Worm (Caenorhabditis elegans) whole organism, midembryonic: ENCODE data around the gene W03B1.9.

ENCODE experiments used
- T22C8.4 ChIP-seq: fragments of 200-800 bp; sonication (Bioruptor generic); IDR thresholded peaks from 2 replicates; pipeline ENCODE4 v1.3.6; 2022; ENCODE audit warnings: missing genetic modification characterization, missing compliant biosample characterization
- cog-1 ChIP-seq: sonication (generic microtip); optimal IDR thresholded peaks from 2 replicates; lab custom pipeline; 2016; ENCODE audit warnings: missing genetic modification characterization, missing compliant biosample characterization
- flt-1 ChIP-seq: fragments of 200-800 bp; sonication (Bioruptor generic); IDR thresholded peaks from 2 replicates; pipeline ENCODE4 v1.3.6; 2022; ENCODE audit warnings: missing genetic modification characterization, missing compliant biosample characterization
- klf-2 ChIP-seq: fragments of 200-800 bp; sonication (Bioruptor generic); conservative IDR thresholded peaks from 2 replicates; pipeline ENCODE4 v1.3.6; 2022; ENCODE audit warnings: missing genetic modification reagents, missing genetic modification characterization, missing compliant biosample characterization
- med-1 ChIP-seq: sonication (generic microtip); optimal IDR thresholded peaks from 2 replicates; lab custom pipeline; 2017; ENCODE audit warnings: missing genetic modification characterization, mild to moderate bottlenecking, missing compliant biosample characterization, antibody characterized with exemption, missing genetic modification reagents; ENCODE audit not compliant: insufficient read depth
- ref-1 ChIP-seq: fragments of 200-800 bp; sonication (Bioruptor generic); conservative IDR thresholded peaks from 2 replicates; pipeline ENCODE4 v1.3.6; 2022; ENCODE audit warnings: missing genetic modification reagents, missing genetic modification characterization, missing compliant biosample characterization
- tab-1 ChIP-seq: fragments of 200-800 bp; sonication (Bioruptor generic); IDR thresholded peaks from 2 replicates; pipeline ENCODE4 v1.3.6; 2022; ENCODE audit warnings: missing genetic modification characterization, missing compliant biosample characterization
- ztf-23 ChIP-seq: fragments of 200-800 bp; sonication (Bioruptor generic); IDR thresholded peaks from 2 replicates; pipeline ENCODE4 v1.3.6; 2022; ENCODE audit warnings: missing genetic modification reagents, missing genetic modification characterization, missing compliant biosample characterization
- ztf-29 ChIP-seq: fragments of 200-800 bp; sonication (Bioruptor generic); IDR thresholded peaks from 2 replicates; pipeline ENCODE4 v1.3.6; 2022; ENCODE audit warnings: missing genetic modification reagents, missing genetic modification characterization, missing compliant biosample characterization

The W03B1.9 gene

ce11 chrIV:4397111-4397510 lies 40.3 kb upstream of the W03B1.9 start:
- no peak for TF ChIP-seq flt-1 (GFP tag; lab: Robert Waterston, UW)
- TF ChIP-seq ztf-29 (GFP tag; lab: Robert Waterston, UW) = no peak
- no peak for TF ChIP-seq ref-1 (GFP tag; lab: Robert Waterston, UW)
- no peak for TF ChIP-seq med-1 (GFP tag; lab: Kevin White, UChicago)
- no peak for TF ChIP-seq tab-1 (GFP tag; lab: Robert Waterston, UW)

- TF ChIP-seq ref-1 (GFP tag; lab: Robert Waterston, UW) (no peak), klf-2 (GFP tag; lab: Robert Waterston, UW) (no peak), med-1 (GFP tag; lab: Kevin White, UChicago) (no peak), T22C8.4 (no peak), cog-1 (tag; lab: Kevin White, UChicago) (no peak), ztf-29 (GFP tag; lab: Robert Waterston, UW) (no peak), ztf-23 (GFP tag; lab: Robert Waterston, UW) (no peak), flt-1 (GFP tag; lab: Robert Waterston, UW) (no peak), tab-1 (GFP tag; lab: Robert Waterston, UW) (no peak)
Observed at ce11 chrIV:4396052-4396821, 39.5 kb upstream of the W03B1.9 start.

- TF ChIP-seq ref-1 (GFP tag; lab: Robert Waterston, UW) (no peak), flt-1 (GFP tag; lab: Robert Waterston, UW) (no peak), ztf-23 (GFP tag; lab: Robert Waterston, UW) (no peak), klf-2 (GFP tag; lab: Robert Waterston, UW) (no peak), med-1 (GFP tag; lab: Kevin White, UChicago) (no peak), ztf-29 (GFP tag; lab: Robert Waterston, UW) (no peak), cog-1 (tag; lab: Kevin White, UChicago) (no peak), T22C8.4 (no peak), tab-1 (GFP tag; lab: Robert Waterston, UW) (no peak)
Observed at ce11 chrIV:4395555-4395954, 38.8 kb upstream of the W03B1.9 start.

- TF ChIP-seq ztf-29 (GFP tag; lab: Robert Waterston, UW) = no peak
- no peak for TF ChIP-seq T22C8.4
- TF ChIP-seq tab-1 (GFP tag; lab: Robert Waterston, UW) = no peak
- no peak for TF ChIP-seq klf-2 (GFP tag; lab: Robert Waterston, UW)
- no peak for TF ChIP-seq flt-1 (GFP tag; lab: Robert Waterston, UW)
- TF ChIP-seq cog-1 (tag; lab: Kevin White, UChicago) = no peak
- TF ChIP-seq med-1 (GFP tag; lab: Kevin White, UChicago) = no peak
- TF ChIP-seq ztf-23 (GFP tag; lab: Robert Waterston, UW) = no peak
- no peak for TF ChIP-seq ref-1 (GFP tag; lab: Robert Waterston, UW)
Observed at ce11 chrIV:4393942-4394460, 37.2 kb upstream of the W03B1.9 start, which contains the start of gene ell-1. Gene ell-1 (plus strand): TSS chrIV:4394410.

- TF ChIP-seq ztf-29 (GFP tag; lab: Robert Waterston, UW) (no peak), tab-1 (GFP tag; lab: Robert Waterston, UW) (no peak), klf-2 (GFP tag; lab: Robert Waterston, UW) (no peak), ref-1 (GFP tag; lab: Robert Waterston, UW) (no peak), ztf-23 (GFP tag; lab: Robert Waterston, UW) (no peak)
Observed at ce11 chrIV:4393488-4393887, 36.7 kb upstream of the W03B1.9 start.

ce11 chrIV:4390438-4390894 lies 33.7 kb upstream of the W03B1.9 start, which contains the start of the genes rpl-7A and set-21:
Gene rpl-7A (minus strand): TSS chrIV:4390590.
Gene set-21 (plus strand): TSS chrIV:4390844.
- TF ChIP-seq ztf-23 (GFP tag; lab: Robert Waterston, UW) (peak; percentile 91), ztf-29 (GFP tag; lab: Robert Waterston, UW) (no peak), cog-1 (tag; lab: Kevin White, UChicago) (peak; percentile 67), tab-1 (GFP tag; lab: Robert Waterston, UW) (no peak), T22C8.4 (0 out of 2 replicates have a peak, but pooled peaks have one; percentile 41), med-1 (GFP tag; lab: Kevin White, UChicago) (no peak), klf-2 (GFP tag; lab: Robert Waterston, UW) (peak; percentile 69; the same call in 1 of the 2 replicates), flt-1 (GFP tag; lab: Robert Waterston, UW) (peak; percentile 84)

ce11 chrIV:4386351-4386750 lies 29.6 kb upstream of the W03B1.9 start, which contains the start of gene tald-1:
Gene tald-1 (plus strand): TSS chrIV:4386651.
- TF ChIP-seq T22C8.4 = 0 out of 2 replicates have a peak, but pooled peaks have one; percentile 34
- TF ChIP-seq ztf-23 (GFP tag; lab: Robert Waterston, UW) = no peak

ce11 chrIV:4369116-4369515 lies 12.3 kb upstream of the W03B1.9 start:
- TF ChIP-seq cog-1 (tag; lab: Kevin White, UChicago) (no peak), tab-1 (GFP tag; lab: Robert Waterston, UW) (no peak), flt-1 (GFP tag; lab: Robert Waterston, UW) (no peak), T22C8.4 (no peak), ztf-29 (GFP tag; lab: Robert Waterston, UW) (no peak), ztf-23 (GFP tag; lab: Robert Waterston, UW) (no peak)

ce11 chrIV:4360497-4360896 lies 3.7 kb upstream of the W03B1.9 start, which contains the start of gene F55F10.1:
Gene F55F10.1 (plus strand): TSS chrIV:4360837.
- TF ChIP-seq ztf-23 (GFP tag; lab: Robert Waterston, UW) (no peak), T22C8.4 (0 out of 2 replicates have a peak, but pooled peaks have one; percentile 50)
